Fruit fly (Drosophila melanogaster): ENCODE data around the gene lds.

DNA sequence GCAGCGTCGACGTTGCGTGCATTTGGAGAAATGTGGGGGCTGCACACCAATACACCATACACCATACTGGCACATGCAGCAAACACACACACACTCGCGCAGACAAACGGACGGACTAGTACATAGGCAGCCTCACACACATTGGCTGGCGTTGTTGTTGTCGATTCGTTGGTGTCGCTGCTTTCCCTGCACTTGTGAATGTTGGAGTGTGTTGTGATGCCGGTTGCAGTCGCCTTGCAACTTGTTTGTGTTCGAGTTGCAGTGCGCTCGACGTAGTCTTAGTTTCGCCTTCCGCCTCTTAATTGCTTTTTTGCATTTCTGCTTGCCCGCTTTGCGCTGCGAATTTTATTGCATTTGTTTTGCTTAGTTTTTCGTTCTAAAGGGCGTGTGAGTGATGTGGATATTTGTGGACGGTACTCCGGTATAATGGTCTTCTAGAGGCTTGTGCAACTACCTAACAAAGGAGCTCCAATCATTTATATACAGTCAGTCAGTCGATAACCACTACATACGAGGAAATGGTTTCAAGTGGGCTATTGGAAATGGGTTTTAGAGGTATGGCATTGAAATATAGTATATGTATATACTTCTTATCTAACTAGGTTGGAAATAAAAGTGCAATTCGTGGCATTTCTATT, 43.4 kb downstream of the lds start:
- no peak for TF ChIP-seq CG7101 (tag; optimal IDR thresholded peaks at IDR 0.05)
- TF ChIP-seq Mnt (GFP tag; optimal IDR thresholded peaks at IDR 0.05), result peak; percentile 66
- TF ChIP-seq bab1 (GFP tag; optimal IDR thresholded peaks at IDR 0.05), result peak; percentile 15
